Fruit fly (Drosophila melanogaster): ENCODE data around the gene CG5614.

dm6 chr3R:15802006-15802405, 22.4 kb downstream of the CG5614 start, which contains the start of gene CG9593:
- TF ChIP-seq EcR (GFP tag; optimal IDR thresholded peaks at IDR 0.05) (no peak), pan (optimal IDR thresholded peaks at IDR 0.05) (no peak)

Measured in whole organism.